Fruit fly (Drosophila melanogaster) whole organism, embryonic: ENCODE measurements around the gene CG14695.
A peak's percentile ranks its signal among the peaks of the same experiment; 100 is the strongest.

Source experiments
- Atf6 ChIP-seq: fragments of 200-800 bp; sonication (Bioruptor generic); IDR thresholded peaks from 2 replicates; pipeline ENCODE4 v1.3.6; 2022; ENCODE audit warnings: missing biosample characterization, missing genetic modification characterization
- BEAF-32 ChIP-seq: fragments of 200-800 bp; sonication (Bioruptor generic); optimal IDR thresholded peaks from 3 replicates; lab custom pipeline; 2017; ENCODE audit warnings: missing biosample characterization, missing genetic modification characterization, mild to moderate bottlenecking, moderate library complexity, missing genetic modification reagents
- Blimp-1 ChIP-seq: fragments of 200-800 bp; sonication (Bioruptor generic); optimal IDR thresholded peaks from 3 replicates; lab custom pipeline; 2018; ENCODE audit warnings: missing biosample characterization, missing genetic modification characterization, mild to moderate bottlenecking, moderate library complexity, missing genetic modification reagents
- CG10431 ChIP-seq: fragments of 200-800 bp; sonication (Bioruptor generic); optimal IDR thresholded peaks from 3 replicates; lab custom pipeline; 2018; ENCODE audit warnings: missing biosample characterization, mild to moderate bottlenecking, missing genetic modification characterization
- CG11093 ChIP-seq: fragments of 200-800 bp; sonication (Bioruptor generic); IDR thresholded peaks from 3 replicates; pipeline ENCODE4 v1.3.6; 2022; ENCODE audit warnings: missing biosample characterization, missing genetic modification characterization
- CG11504 ChIP-seq: fragments of 200-800 bp; sonication (Bioruptor generic); optimal IDR thresholded peaks from 3 replicates; lab custom pipeline; 2019; ENCODE audit warnings: missing biosample characterization, mild to moderate bottlenecking, missing genetic modification characterization, moderate library complexity
- CG12942 ChIP-seq: fragments of 200-800 bp; sonication (Bioruptor generic); optimal IDR thresholded peaks from 3 replicates; lab custom pipeline; 2016; ENCODE audit warnings: missing biosample characterization, missing genetic modification characterization
- CG14050 ChIP-seq: fragments of 200-800 bp; sonication (Bioruptor generic); IDR thresholded peaks from 3 replicates; pipeline ENCODE4 v1.3.6; 2022; ENCODE audit warnings: missing biosample characterization, missing genetic modification characterization
- CG15601 ChIP-seq: fragments of 200-800 bp; sonication (Bioruptor generic); optimal IDR thresholded peaks from 3 replicates; lab custom pipeline; 2019; ENCODE audit warnings: missing biosample characterization, mild to moderate bottlenecking, missing genetic modification characterization, moderate library complexity
- CG1603 ChIP-seq: fragments of 200-800 bp; sonication (Bioruptor generic); optimal IDR thresholded peaks from 2 replicates; lab custom pipeline; 2019; ENCODE audit warnings: missing biosample characterization, mild to moderate bottlenecking, missing genetic modification characterization, moderate library complexity
- CG16779 ChIP-seq: fragments of 200-800 bp; sonication (Bioruptor generic); IDR thresholded peaks from 2 replicates; pipeline ENCODE4 v1.3.6; 2022; ENCODE audit warnings: missing biosample characterization, missing genetic modification characterization
- CG17912 ChIP-seq: fragments of 200-800 bp; sonication (Bioruptor generic); optimal IDR thresholded peaks from 2 replicates; lab custom pipeline; 2018; ENCODE audit warnings: missing biosample characterization, mild to moderate bottlenecking, missing genetic modification characterization
- CG1832 ChIP-seq: fragments of 200-800 bp; sonication (Bioruptor generic); optimal IDR thresholded peaks from 2 replicates; lab custom pipeline; 2017; ENCODE audit warnings: missing biosample characterization, mild to moderate bottlenecking, missing genetic modification characterization, inconsistent platforms
- CG2116 ChIP-seq: fragments of 200-800 bp; sonication (Bioruptor generic); optimal IDR thresholded peaks from 3 replicates; lab custom pipeline; 2018; ENCODE audit warnings: missing biosample characterization, mild to moderate bottlenecking, missing genetic modification characterization
- CG3847 ChIP-seq: fragments of 200-800 bp; sonication (Bioruptor generic); IDR thresholded peaks from 2 replicates; pipeline ENCODE4 v1.3.6; 2022; ENCODE audit warnings: missing biosample characterization, missing genetic modification characterization
- CG43689 ChIP-seq: fragments of 200-800 bp; sonication (Bioruptor generic); IDR thresholded peaks from 2 replicates; pipeline ENCODE4 v1.3.6; 2022; ENCODE audit warnings: missing biosample characterization, missing genetic modification characterization
- CG4424 ChIP-seq: fragments of 200-800 bp; sonication (Bioruptor generic); optimal IDR thresholded peaks from 3 replicates; lab custom pipeline; 2016; ENCODE audit warnings: missing biosample characterization, missing genetic modification characterization
- D19A ChIP-seq: fragments of 200-800 bp; optimal IDR thresholded peaks from 3 replicates; lab custom pipeline; 2019; ENCODE audit warnings: missing biosample characterization, mild to moderate bottlenecking, missing genetic modification characterization, moderate library complexity
- Dfd ChIP-seq, 2 experiments: fragments of >200 bp; optimal IDR thresholded peaks; 2 replicates each; lab custom pipeline; 2017; ENCODE audit warnings: missing biosample characterization in 2 of 2, missing genetic modification characterization in 2 of 2
- Dll ChIP-seq: fragments of 200-800 bp; sonication (Bioruptor generic); IDR thresholded peaks from 4 replicates; pipeline ENCODE4 v1.3.6; 2022; ENCODE audit warnings: missing biosample characterization, missing genetic modification characterization; ENCODE audit not compliant: partially characterized antibody
- Ets65A ChIP-seq: fragments of 200-800 bp; sonication (Bioruptor generic); peaks from one replicate; lab custom pipeline; 2016; ENCODE audit warnings: missing biosample characterization, missing genetic modification characterization
- GATAe ChIP-seq: fragments of 200-800 bp; sonication (Bioruptor generic); conservative IDR thresholded peaks from 2 replicates; pipeline ENCODE4 v1.3.6; 2022; ENCODE audit warnings: missing biosample characterization, missing genetic modification characterization
- HLH3B ChIP-seq: fragments of 200-800 bp; sonication (Bioruptor generic); IDR thresholded peaks from 2 replicates; pipeline ENCODE4 v1.3.6; 2022; ENCODE audit warnings: missing biosample characterization, missing genetic modification characterization
- Hmx ChIP-seq: fragments of 200-800 bp; sonication (Bioruptor generic); optimal IDR thresholded peaks from 2 replicates; lab custom pipeline; 2016; ENCODE audit warnings: missing biosample characterization, missing genetic modification characterization
- MESR4 ChIP-seq: fragments of 200-800 bp; sonication (Bioruptor generic); optimal IDR thresholded peaks from 2 replicates; lab custom pipeline; 2018; ENCODE audit warnings: missing biosample characterization, mild to moderate bottlenecking, missing genetic modification characterization, moderate library complexity
- Med ChIP-seq: fragments of 200-800 bp; sonication (Bioruptor generic); peaks from one replicate; lab custom pipeline; 2016; ENCODE audit warnings: missing biosample characterization, missing genetic modification characterization, mild to moderate bottlenecking, inconsistent platforms, moderate library complexity
- Meics ChIP-seq: fragments of 200-800 bp; sonication (Bioruptor generic); optimal IDR thresholded peaks from 2 replicates; lab custom pipeline; 2017; ENCODE audit warnings: missing biosample characterization, mild to moderate bottlenecking, missing genetic modification characterization
- Optix ChIP-seq: fragments of 200-800 bp; sonication (Bioruptor generic); IDR thresholded peaks from 3 replicates; pipeline ENCODE4 v1.3.6; 2022; ENCODE audit warnings: missing biosample characterization, missing genetic modification characterization
- Sin3A ChIP-seq: fragments of >200 bp; optimal IDR thresholded peaks from 2 replicates; lab custom pipeline; 2018
- Sry-β ChIP-seq: fragments of 200-800 bp; sonication (Bioruptor generic); optimal IDR thresholded peaks from 2 replicates; lab custom pipeline; 2018; ENCODE audit warnings: missing biosample characterization, mild to moderate bottlenecking, missing genetic modification characterization, moderate library complexity
- Xrp1 ChIP-seq: fragments of 200-800 bp; sonication (Bioruptor generic); IDR thresholded peaks from 2 replicates; pipeline ENCODE4 v1.3.6; 2022; ENCODE audit warnings: missing biosample characterization, missing genetic modification characterization
- ase ChIP-seq: fragments of 200-800 bp; sonication (Bioruptor generic); IDR thresholded peaks from 3 replicates; pipeline ENCODE4 v1.3.6; 2022; ENCODE audit warnings: missing biosample characterization, missing genetic modification characterization
- da ChIP-seq: fragments of 200-800 bp; sonication (Bioruptor generic); optimal IDR thresholded peaks from 2 replicates; lab custom pipeline; 2016; ENCODE audit warnings: missing biosample characterization, missing genetic modification characterization
- disco-r ChIP-seq: fragments of 200-800 bp; sonication (Bioruptor generic); optimal IDR thresholded peaks from 2 replicates; lab custom pipeline; 2016; ENCODE audit warnings: missing biosample characterization, missing genetic modification characterization
- ems ChIP-seq: fragments of 200-800 bp; sonication (Bioruptor generic); optimal IDR thresholded peaks from 3 replicates; lab custom pipeline; 2016; ENCODE audit warnings: missing biosample characterization, missing genetic modification characterization
- fd102C ChIP-seq: fragments of 200-800 bp; sonication (Bioruptor generic); optimal IDR thresholded peaks from 2 replicates; lab custom pipeline; 2018; ENCODE audit warnings: missing biosample characterization, mild to moderate bottlenecking, missing genetic modification characterization, moderate library complexity
- fru ChIP-seq: fragments of >200 bp; optimal IDR thresholded peaks from 2 replicates; lab custom pipeline; 2017
- gem ChIP-seq: fragments of 200-800 bp; sonication (Bioruptor generic); optimal IDR thresholded peaks from 2 replicates; lab custom pipeline; 2019; ENCODE audit warnings: missing biosample characterization, mild to moderate bottlenecking, missing genetic modification characterization, moderate library complexity
- jing ChIP-seq: fragments of 200-800 bp; sonication (Bioruptor generic); optimal IDR thresholded peaks from 2 replicates; lab custom pipeline; 2018; ENCODE audit warnings: missing biosample characterization, mild to moderate bottlenecking, missing genetic modification characterization
- jumu ChIP-seq: fragments of 200-800 bp; sonication (Bioruptor generic); optimal IDR thresholded peaks from 3 replicates; lab custom pipeline; 2016; ENCODE audit warnings: missing biosample characterization, missing genetic modification characterization
- mam ChIP-seq: fragments of 200-800 bp; sonication (Bioruptor generic); optimal IDR thresholded peaks from 3 replicates; lab custom pipeline; 2016; ENCODE audit warnings: missing biosample characterization, missing genetic modification characterization
- nerfin-1 ChIP-seq: fragments of 200-800 bp; sonication (Bioruptor generic); optimal IDR thresholded peaks from 3 replicates; lab custom pipeline; 2019; ENCODE audit warnings: missing biosample characterization, mild to moderate bottlenecking, missing genetic modification characterization, moderate library complexity
- nom ChIP-seq: fragments of 200-800 bp; sonication (Bioruptor generic); optimal IDR thresholded peaks from 2 replicates; lab custom pipeline; 2017; ENCODE audit warnings: missing biosample characterization, missing genetic modification characterization, mild to moderate bottlenecking, moderate library complexity, missing genetic modification reagents
- oc ChIP-seq: fragments of 200-800 bp; sonication (Bioruptor generic); optimal IDR thresholded peaks from 2 replicates; lab custom pipeline; 2018; ENCODE audit warnings: missing biosample characterization, mild to moderate bottlenecking, missing genetic modification characterization, moderate library complexity
- pfk ChIP-seq: fragments of 200-800 bp; sonication (Bioruptor generic); optimal IDR thresholded peaks from 2 replicates; lab custom pipeline; 2018; ENCODE audit warnings: missing biosample characterization, mild to moderate bottlenecking, missing genetic modification characterization, moderate library complexity
- psq ChIP-seq: fragments of 200-800 bp; sonication (Bioruptor generic); optimal IDR thresholded peaks from 2 replicates; lab custom pipeline; 2017; ENCODE audit warnings: missing biosample characterization, missing genetic modification characterization
- seq ChIP-seq: fragments of 200-800 bp; sonication (Bioruptor generic); IDR thresholded peaks from 2 replicates; pipeline ENCODE4 v1.3.6; 2022; ENCODE audit warnings: missing biosample characterization, missing genetic modification characterization
- so ChIP-seq: fragments of 200-800 bp; sonication (Bioruptor generic); IDR thresholded peaks from 3 replicates; pipeline ENCODE4 v1.3.6; 2022; ENCODE audit warnings: missing biosample characterization, missing genetic modification characterization
- sob ChIP-seq: fragments of 200-800 bp; sonication (Bioruptor generic); IDR thresholded peaks from 2 replicates; pipeline ENCODE4 v1.3.6; 2022; ENCODE audit warnings: missing biosample characterization, missing genetic modification characterization
- stc ChIP-seq: fragments of 200-800 bp; sonication (Bioruptor generic); IDR thresholded peaks from 2 replicates; pipeline ENCODE4 v1.3.6; 2022; ENCODE audit warnings: missing biosample characterization, missing genetic modification characterization
- tio ChIP-seq: fragments of 200-800 bp; sonication (Bioruptor generic); optimal IDR thresholded peaks from 2 replicates; lab custom pipeline; 2017; ENCODE audit warnings: missing biosample characterization, missing genetic modification characterization, inconsistent platforms
- yki ChIP-seq: fragments of >200 bp; optimal IDR thresholded peaks from 3 replicates; lab custom pipeline; 2018

The CG14695 gene

DNA sequence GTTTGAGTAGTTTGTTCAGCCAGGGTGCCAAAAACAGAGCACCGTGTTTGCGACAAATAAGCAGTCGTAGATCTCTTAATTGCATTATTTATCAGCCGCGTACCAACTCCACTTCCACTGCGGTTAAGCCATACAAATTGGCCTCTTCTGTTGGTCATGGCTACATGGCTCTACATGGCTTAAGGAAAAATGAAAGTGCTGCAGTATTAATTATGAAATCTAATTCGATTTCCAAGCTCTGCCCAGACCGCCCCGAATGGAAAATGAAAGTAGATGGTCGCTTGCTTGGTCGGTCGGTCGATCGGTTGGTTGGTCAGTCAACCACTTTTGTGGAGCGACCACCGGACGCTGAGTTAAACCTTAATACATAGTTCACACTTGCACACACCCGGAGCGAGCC lies 42.2 kb downstream of the CG14695 start:
- TF ChIP-seq Blimp-1 (GFP tag; lab: Kevin White, UChicago) (peak; percentile 91), sob (GFP tag; lab: Robert Waterston, UW) (no peak), Med (GFP tag; lab: Kevin White, UChicago) (peak; percentile 32), Ets65A (peak; percentile 34), CG10431 (GFP tag; lab: Kevin White, UChicago) (peak; percentile 98), CG14050 (GFP tag; lab: Robert Waterston, UW) (no peak), CG3847 (GFP tag; lab: Robert Waterston, UW) (no peak), oc (tag; lab: Kevin White, UChicago) (peak; percentile 44)

DNA sequence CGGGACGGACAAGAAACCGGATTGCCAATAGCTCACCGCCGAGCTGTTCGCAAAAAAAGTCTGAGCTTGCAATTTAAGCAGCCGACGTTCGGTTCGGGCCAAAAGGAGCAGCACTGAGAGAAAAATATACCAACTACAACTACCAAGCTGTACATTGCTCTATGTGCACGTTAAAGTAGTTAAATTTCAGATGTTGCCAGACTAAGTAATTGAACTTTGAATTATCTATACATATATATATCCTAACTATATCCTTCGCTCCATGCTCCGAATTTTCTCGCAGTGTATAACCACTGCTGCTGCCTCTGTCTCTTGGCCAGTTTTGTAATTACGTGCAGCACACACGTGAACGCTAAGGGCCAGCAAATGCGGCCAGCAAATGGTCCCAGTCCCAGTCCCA lies 44.2 kb downstream of the CG14695 start:
- TF ChIP-seq Sin3A: no peak
- TF ChIP-seq CG11093 (GFP tag; lab: Robert Waterston, UW): peak; percentile 16; the same call in 1 of the 3 replicates
- no peak for TF ChIP-seq BEAF-32 (GFP tag; lab: Kevin White, UChicago)
- TF ChIP-seq Meics (GFP tag; lab: Kevin White, UChicago): no peak
- no peak for TF ChIP-seq fd102C
- peak; percentile 91 for TF ChIP-seq nom (GFP tag; lab: Kevin White, UChicago)
- no peak for TF ChIP-seq CG12942 (GFP tag; lab: Kevin White, UChicago)
- TF ChIP-seq HLH3B: no peak
- TF ChIP-seq CG16779 (GFP tag; lab: Robert Waterston, UW): no peak
- TF ChIP-seq yki (lab: Kevin White, UChicago): no peak
- TF ChIP-seq Ets65A: peak; percentile 19
- TF ChIP-seq Optix (GFP tag; lab: Robert Waterston, UW): no peak
- no peak for TF ChIP-seq gem (tag; lab: Kevin White, UChicago)
- TF ChIP-seq psq (GFP tag; lab: Kevin White, UChicago): no peak
- TF ChIP-seq jumu (GFP tag; lab: Kevin White, UChicago): no peak
- TF ChIP-seq pfk (GFP tag; lab: Kevin White, UChicago): no peak
- no peak for TF ChIP-seq nerfin-1 (tag; lab: Kevin White, UChicago)
- no peak for TF ChIP-seq CG15601 (tag; lab: Kevin White, UChicago)
- TF ChIP-seq Atf6 (GFP tag; lab: Robert Waterston, UW): no peak
- TF ChIP-seq CG17912 (GFP tag; lab: Kevin White, UChicago): no peak
- no peak for TF ChIP-seq CG1832 (GFP tag; lab: Kevin White, UChicago)
- TF ChIP-seq Dfd (GFP tag; optimal IDR thresholded peaks at IDR 0.05; lab: Kevin White, UChicago): no peak
- TF ChIP-seq fru (lab: Kevin White, UChicago): no peak
- no peak for TF ChIP-seq ems (GFP tag; lab: Kevin White, UChicago)
- TF ChIP-seq disco-r: no peak
- no peak for TF ChIP-seq CG11504
- TF ChIP-seq CG43689 (GFP tag; lab: Robert Waterston, UW): no peak
- TF ChIP-seq GATAe (GFP tag; lab: Robert Waterston, UW): no peak
- no peak for TF ChIP-seq Hmx (GFP tag; lab: Kevin White, UChicago)
- no peak for TF ChIP-seq seq (GFP tag; lab: Robert Waterston, UW)
- no peak for TF ChIP-seq Xrp1 (GFP tag; lab: Robert Waterston, UW)
- no peak for TF ChIP-seq so (GFP tag; lab: Robert Waterston, UW)
- TF ChIP-seq MESR4 (GFP tag; lab: Kevin White, UChicago): no peak
- TF ChIP-seq CG2116 (GFP tag; lab: Kevin White, UChicago): no peak
- no peak for TF ChIP-seq CG4424 (GFP tag; lab: Kevin White, UChicago)
- TF ChIP-seq stc (GFP tag; lab: Robert Waterston, UW): no peak
- no peak for TF ChIP-seq D19A (tag; lab: Kevin White, UChicago)
- no peak for TF ChIP-seq Sry-β (GFP tag; lab: Kevin White, UChicago)
- TF ChIP-seq CG1603: peak; percentile 25
- TF ChIP-seq tio: no peak
- no peak for TF ChIP-seq ase (GFP tag; lab: Robert Waterston, UW)
- TF ChIP-seq mam (GFP tag; lab: Kevin White, UChicago): no peak
- no peak for TF ChIP-seq Dll
- no peak for TF ChIP-seq da (GFP tag; lab: Kevin White, UChicago)
- TF ChIP-seq jing: no peak
